Worm (Caenorhabditis elegans) whole organism, young adult: ENCODE measurements around the gene R10H10.7.
A peak's percentile ranks its signal among the peaks of the same experiment; 100 is the strongest.

Source experiments
- B0019.2 ChIP-seq: fragments of 200-800 bp; sonication (Bioruptor generic); conservative IDR thresholded peaks from 2 replicates; pipeline ENCODE4 v1.3.6; 2022; ENCODE audit warnings: missing genetic modification reagents, missing genetic modification characterization, missing compliant biosample characterization
- F22D6.2 ChIP-seq: sonication (generic microtip); optimal IDR thresholded peaks from 2 replicates; lab custom pipeline; 2016; ENCODE audit warnings: mild to moderate bottlenecking, missing genetic modification characterization, missing compliant biosample characterization
- F52B5.7 ChIP-seq: sonication (generic microtip); optimal IDR thresholded peaks from 2 replicates; lab custom pipeline; 2016; ENCODE audit warnings: mild to moderate bottlenecking, missing genetic modification characterization, missing compliant biosample characterization
- F57C9.4 ChIP-seq: sonication (generic microtip); optimal IDR thresholded peaks from 2 replicates; lab custom pipeline; 2017; ENCODE audit warnings: mild to moderate bottlenecking, missing genetic modification characterization, missing compliant biosample characterization
- Y53F4B.3 ChIP-seq: fragments of 200-800 bp; sonication (Bioruptor generic); IDR thresholded peaks from 2 replicates; pipeline ENCODE4 v1.3.6; 2022; ENCODE audit warnings: missing genetic modification reagents, missing genetic modification characterization, missing compliant biosample characterization
- aptf-2 ChIP-seq: fragments of 200-800 bp; sonication (Bioruptor generic); conservative IDR thresholded peaks from 2 replicates; pipeline ENCODE4 v1.3.6; 2022; ENCODE audit warnings: missing genetic modification reagents, missing genetic modification characterization, missing compliant biosample characterization
- aptf-3 ChIP-seq: fragments of 200-800 bp; sonication (Bioruptor generic); IDR thresholded peaks from 2 replicates; pipeline ENCODE4 v1.3.6; 2022; ENCODE audit warnings: missing genetic modification characterization, missing compliant biosample characterization
- attf-5 ChIP-seq: fragments of 200-800 bp; sonication (Bioruptor generic); optimal IDR thresholded peaks from 2 replicates; lab custom pipeline; 2018; ENCODE audit warnings: mild to moderate bottlenecking, missing genetic modification characterization, missing compliant biosample characterization
- bed-2 ChIP-seq: fragments of 200-800 bp; sonication (Bioruptor generic); IDR thresholded peaks from 2 replicates; pipeline ENCODE4 v1.3.6; 2022; ENCODE audit warnings: missing genetic modification reagents, missing genetic modification characterization, missing compliant biosample characterization
- ceh-100 ChIP-seq: fragments of 200-800 bp; sonication (Bioruptor generic); IDR thresholded peaks from 2 replicates; pipeline ENCODE4 v1.3.6; 2022; ENCODE audit warnings: missing genetic modification reagents, missing genetic modification characterization, missing compliant biosample characterization
- ceh-40 ChIP-seq: fragments of 200-800 bp; sonication (Bioruptor generic); IDR thresholded peaks from 2 replicates; pipeline ENCODE4 v1.3.6; 2022; ENCODE audit warnings: missing genetic modification characterization, missing compliant biosample characterization
- ceh-58 ChIP-seq: fragments of 200-800 bp; sonication (Bioruptor generic); IDR thresholded peaks from 2 replicates; pipeline ENCODE4 v1.3.6; 2022; ENCODE audit warnings: missing genetic modification characterization, missing compliant biosample characterization
- dox-1 ChIP-seq: fragments of 200-800 bp; sonication (Bioruptor generic); IDR thresholded peaks from 2 replicates; pipeline ENCODE4 v1.3.6; 2022; ENCODE audit warnings: missing genetic modification reagents, missing genetic modification characterization, missing compliant biosample characterization
- efl-1 ChIP-seq: fragments of 150-350 bp; optimal IDR thresholded peaks from 2 replicates; lab custom pipeline; 2014; ENCODE audit warnings: missing biosample characterization, missing genetic modification reagents, missing genetic modification characterization
- ekl-4 ChIP-seq: fragments of 200-800 bp; sonication (Bioruptor generic); IDR thresholded peaks from 2 replicates; pipeline ENCODE4 v1.3.6; 2022; ENCODE audit warnings: missing genetic modification reagents, missing genetic modification characterization, missing compliant biosample characterization
- hmg-20 ChIP-seq: fragments of 200-800 bp; sonication (Bioruptor generic); IDR thresholded peaks from 2 replicates; pipeline ENCODE4 v1.3.6; 2022; ENCODE audit warnings: missing genetic modification reagents, missing genetic modification characterization, missing compliant biosample characterization
- lin-54 ChIP-seq: fragments of 200-800 bp; sonication (Bioruptor generic); optimal IDR thresholded peaks from 2 replicates; lab custom pipeline; 2018; ENCODE audit warnings: mild to moderate bottlenecking, missing genetic modification characterization, missing compliant biosample characterization
- lsy-27 ChIP-seq: sonication (generic microtip); optimal IDR thresholded peaks from 2 replicates; lab custom pipeline; 2017; ENCODE audit warnings: missing genetic modification characterization, mild to moderate bottlenecking, missing compliant biosample characterization, antibody characterized with exemption, missing genotype, borderline replicate concordance; ENCODE audit not compliant: insufficient read depth
- madf-8 ChIP-seq: fragments of 200-800 bp; sonication (Bioruptor generic); conservative IDR thresholded peaks from 2 replicates; pipeline ENCODE4 v1.3.6; 2022; ENCODE audit warnings: missing genetic modification reagents, missing genetic modification characterization, missing compliant biosample characterization
- mxl-1 ChIP-seq: sonication (generic microtip); optimal IDR thresholded peaks from 2 replicates; lab custom pipeline; 2016; ENCODE audit warnings: missing genetic modification characterization, missing compliant biosample characterization
- pha-4 ChIP-seq: fragments of 150-350 bp; sonication (generic microtip); optimal IDR thresholded peaks from 2 replicates; lab custom pipeline; 2014; ENCODE audit warnings: missing biosample characterization, missing genetic modification reagents, missing genetic modification characterization
- repo-1 ChIP-seq: sonication (generic microtip); optimal IDR thresholded peaks from 2 replicates; lab custom pipeline; 2017; ENCODE audit warnings: mild to moderate bottlenecking, missing genetic modification characterization, missing compliant biosample characterization
- snpc-3.4 ChIP-seq: sonication (generic microtip); optimal IDR thresholded peaks from 2 replicates; lab custom pipeline; 2017; ENCODE audit warnings: missing genetic modification characterization, mild to moderate bottlenecking, missing compliant biosample characterization, antibody characterized with exemption, moderate library complexity, missing genotype, missing genetic modification reagents
- snpc-4 ChIP-seq, 5 experiments: fragments of 150-350 bp in 1 of 5; sonication (generic microtip) in 4 of 5; optimal IDR thresholded peaks; 2 replicates each; lab custom pipeline; 2014 to 2018; ENCODE audit warnings: missing genetic modification characterization in 5 of 5, missing biosample characterization in 3 of 5, antibody characterized with exemption in 2 of 5, mild to moderate bottlenecking in 2 of 5, missing compliant biosample characterization in 2 of 5, missing genotype in 2 of 5, moderate library complexity in 2 of 5, missing genetic modification reagents in 1 of 5
- somi-1 ChIP-seq: fragments of 200-800 bp; sonication (Bioruptor generic); optimal IDR thresholded peaks from 2 replicates; lab custom pipeline; 2018; ENCODE audit warnings: mild to moderate bottlenecking, missing genetic modification characterization, missing compliant biosample characterization
- tbx-9 ChIP-seq: sonication (generic microtip); optimal IDR thresholded peaks from 2 replicates; lab custom pipeline; 2016; ENCODE audit warnings: borderline replicate concordance, missing genetic modification characterization, inconsistent platforms, missing compliant biosample characterization
- tlf-1 ChIP-seq: fragments of 200-800 bp; sonication (Bioruptor generic); optimal IDR thresholded peaks from 2 replicates; lab custom pipeline; 2018; ENCODE audit warnings: mild to moderate bottlenecking, missing genetic modification characterization, missing compliant biosample characterization
- unc-130 ChIP-seq: sonication (generic microtip); optimal IDR thresholded peaks from 2 replicates; lab custom pipeline; 2016; ENCODE audit warnings: missing genetic modification reagents, missing genetic modification characterization, missing compliant biosample characterization
- unc-62 ChIP-seq: fragments of 150-350 bp; optimal IDR thresholded peaks from 2 replicates; lab custom pipeline; 2014; ENCODE audit warnings: missing biosample characterization, missing genetic modification reagents, missing genetic modification characterization
- xnd-1 ChIP-seq: sonication (generic microtip); optimal IDR thresholded peaks from 2 replicates; lab custom pipeline; 2016; ENCODE audit warnings: missing genotype, missing genetic modification reagents, missing genetic modification characterization, missing compliant biosample characterization
- zim-3 ChIP-seq: sonication (generic microtip); optimal IDR thresholded peaks from 2 replicates; lab custom pipeline; 2017; ENCODE audit warnings: mild to moderate bottlenecking, missing genetic modification characterization, moderate library complexity, missing compliant biosample characterization
- ztf-22 ChIP-seq: fragments of 200-800 bp; sonication (Bioruptor generic); optimal IDR thresholded peaks from 2 replicates; lab custom pipeline; 2018; ENCODE audit warnings: mild to moderate bottlenecking, missing genetic modification characterization, moderate library complexity, missing compliant biosample characterization
- ztf-26 ChIP-seq: sonication (generic microtip); optimal IDR thresholded peaks from 2 replicates; lab custom pipeline; 2017; ENCODE audit warnings: missing genetic modification characterization, missing compliant biosample characterization

R10H10.7 gene

ce11 chrIV:10463127-10463526 is 49.4 kb upstream of the R10H10.7 start (continued):
- peak; percentile 19 for TF ChIP-seq tlf-1 (GFP tag; lab: Kevin White, UChicago)
- no peak for TF ChIP-seq hmg-20 (GFP tag; lab: Robert Waterston, UW)
- TF ChIP-seq ceh-40 (GFP tag; lab: Robert Waterston, UW), result no peak
- no peak for TF ChIP-seq unc-130
- no peak for TF ChIP-seq xnd-1 (tag; lab: Kevin White, UChicago)
- TF ChIP-seq mxl-1 (tag; lab: Kevin White, UChicago), result no peak
- TF ChIP-seq ceh-58 (GFP tag; lab: Robert Waterston, UW), result no peak
- no peak for TF ChIP-seq attf-5 (GFP tag; lab: Kevin White, UChicago)
- TF ChIP-seq unc-62, result no peak
- TF ChIP-seq somi-1 (GFP tag; lab: Kevin White, UChicago), result no peak
- no peak for TF ChIP-seq aptf-2 (GFP tag; lab: Robert Waterston, UW)
- TF ChIP-seq pha-4 (tag; lab: Kevin White, UChicago), result no peak
- no peak for TF ChIP-seq F57C9.4 (tag; lab: Kevin White, UChicago)

- TF ChIP-seq unc-62 (peak; percentile 78), tbx-9 (no peak)
Observed at ce11 chrIV:10462608-10463007, 48.9 kb upstream of the R10H10.7 start.

DNA sequence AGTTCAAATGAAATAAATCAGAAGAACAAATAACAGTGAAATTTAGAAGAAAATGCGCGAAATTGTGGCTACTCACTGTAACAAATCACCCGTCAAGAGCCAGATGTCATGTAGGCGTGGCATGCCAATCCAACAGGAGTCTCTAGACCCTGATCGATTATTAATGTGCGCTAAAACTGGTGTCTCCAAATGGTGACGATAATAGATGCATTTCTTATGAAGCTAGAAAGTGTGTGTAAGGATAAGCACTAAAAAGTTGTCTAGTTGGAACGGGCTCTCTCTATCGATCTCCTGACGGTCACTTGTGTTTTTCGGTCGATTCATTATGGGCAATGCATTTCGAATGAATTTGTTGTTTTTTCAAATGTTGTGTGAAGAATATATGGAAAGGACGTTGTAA is 48.0 kb upstream of the R10H10.7 start, which contains the start of gene mec-3:
mec-3 (minus strand) TSS at position 101 of the 400 bp plus-strand sequence.
- TF ChIP-seq ztf-22 (GFP tag; lab: Kevin White, UChicago) (no peak), dox-1 (GFP tag; lab: Robert Waterston, UW) (no peak), snpc-3.4 (tag; lab: Kevin White, UChicago) (no peak), snpc-4 (GFP tag; optimal IDR thresholded peaks at IDR 0.05; lab: Kevin White, UChicago) (no peak), snpc-4 (tag; optimal IDR thresholded peaks at IDR 0.05; lab: Kevin White, UChicago) (no peak), lin-54 (GFP tag; lab: Kevin White, UChicago) (no peak), tbx-9 (no peak), unc-62 (no peak), zim-3 (no peak), F22D6.2 (no peak), repo-1 (tag; lab: Kevin White, UChicago) (no peak), ztf-26 (tag; lab: Kevin White, UChicago) (no peak), ceh-100 (GFP tag; lab: Robert Waterston, UW) (no peak), lsy-27 (tag; lab: Kevin White, UChicago) (no peak), attf-5 (GFP tag; lab: Kevin White, UChicago) (no peak), ekl-4 (no peak), madf-8 (no peak), F52B5.7 (tag; lab: Kevin White, UChicago) (no peak), efl-1 (no peak)

ce11 chrIV:10457137-10457536 is 43.4 kb upstream of the R10H10.7 start, which contains the start of gene srb-17:
Gene srb-17, minus strand, starts transcription at chrIV:10457237.
- TF ChIP-seq aptf-3 (GFP tag; lab: Robert Waterston, UW), result no peak
- TF ChIP-seq, all 124 proteins: peak for 0

- no peak for TF ChIP-seq bed-2 (GFP tag; lab: Robert Waterston, UW)
- TF ChIP-seq Y53F4B.3, result no peak
- TF ChIP-seq B0019.2 (GFP tag; lab: Robert Waterston, UW), result no peak
- TF ChIP-seq pha-4 (tag; lab: Kevin White, UChicago), result no peak
Observed at ce11 chrIV:10453001-10453400, 39.3 kb upstream of the R10H10.7 start, which contains the start of gene F01D4.8. Gene F01D4.8, minus strand, starts transcription at chrIV:10453101.
